Worm (Caenorhabditis elegans): ENCODE results near the gene srxa-14.

ce11 chrV:20680189-20680588, 40.8 kb downstream of the srxa-14 start:
- no peak for TF ChIP-seq unc-130 (tag; optimal IDR thresholded peaks at IDR 0.05)
- TF ChIP-seq snpc-4 (tag; optimal IDR thresholded peaks at IDR 0.05): no peak
- TF ChIP-seq nhr-76 (tag; optimal IDR thresholded peaks at IDR 0.05): no peak
- no peak for TF ChIP-seq nhr-11 (tag; optimal IDR thresholded peaks at IDR 0.05)
- TF ChIP-seq fkh-10 (GFP tag; optimal IDR thresholded peaks at IDR 0.05): no peak
- TF ChIP-seq lin-15B (tag; optimal IDR thresholded peaks at IDR 0.05): no peak
- no peak for TF ChIP-seq pqm-1 (tag; optimal IDR thresholded peaks at IDR 0.05)
- TF ChIP-seq elt-3 (tag; optimal IDR thresholded peaks at IDR 0.05): no peak
- TF ChIP-seq ztf-11 (tag; optimal IDR thresholded peaks at IDR 0.05): no peak
- TF ChIP-seq aha-1 (tag; optimal IDR thresholded peaks at IDR 0.05): no peak

All from whole organism, L1 larva.